Fruit fly (Drosophila melanogaster) whole organism, pupa: ENCODE measurements around the gene ogre.

ENCODE experiments used
- CG10348 ChIP-seq: fragments of 200-800 bp; sonication (Bioruptor generic); IDR thresholded peaks from 2 replicates; pipeline ENCODE4 v1.3.6; 2022; ENCODE audit warnings: missing biosample characterization, missing genetic modification characterization
- CG12605 ChIP-seq: fragments of 200-800 bp; sonication (Bioruptor generic); IDR thresholded peaks from 2 replicates; pipeline ENCODE4 v1.3.6; 2022; ENCODE audit warnings: missing biosample characterization, missing genetic modification characterization
- CG13204 ChIP-seq: fragments of 200-800 bp; sonication (Bioruptor generic); optimal IDR thresholded peaks from 2 replicates; lab custom pipeline; 2018; ENCODE audit warnings: missing biosample characterization, mild to moderate bottlenecking, missing genetic modification characterization, moderate library complexity
- CG14655 ChIP-seq: fragments of 200-800 bp; sonication (Bioruptor generic); optimal IDR thresholded peaks from 3 replicates; lab custom pipeline; 2017; ENCODE audit warnings: mild to moderate bottlenecking, missing biosample characterization, missing genetic modification reagents, missing genetic modification characterization
- CG15710 ChIP-seq: fragments of 200-800 bp; sonication (Bioruptor generic); optimal IDR thresholded peaks from 2 replicates; lab custom pipeline; 2018; ENCODE audit warnings: missing biosample characterization, mild to moderate bottlenecking, missing genetic modification characterization, moderate library complexity
- CG17806 ChIP-seq: fragments of 200-800 bp; sonication (Bioruptor generic); optimal IDR thresholded peaks from 2 replicates; lab custom pipeline; 2018; ENCODE audit warnings: missing biosample characterization, mild to moderate bottlenecking, missing genetic modification characterization, moderate library complexity
- CG32121 ChIP-seq: fragments of 200-800 bp; sonication (Bioruptor generic); IDR thresholded peaks from 2 replicates; pipeline ENCODE4 v1.3.6; 2022; ENCODE audit warnings: missing biosample characterization, missing genetic modification characterization
- CG34367 ChIP-seq: fragments of 200-800 bp; sonication (Bioruptor generic); optimal IDR thresholded peaks from 2 replicates; lab custom pipeline; 2018; ENCODE audit warnings: missing biosample characterization, mild to moderate bottlenecking, missing genetic modification characterization
- CG4496 ChIP-seq: fragments of 200-800 bp; sonication (Bioruptor generic); IDR thresholded peaks from 3 replicates; pipeline ENCODE4 v1.3.6; 2022; ENCODE audit warnings: missing biosample characterization, missing genetic modification characterization
- CG8159 ChIP-seq: fragments of 200-800 bp; sonication (Bioruptor generic); optimal IDR thresholded peaks from 3 replicates; lab custom pipeline; 2018; ENCODE audit warnings: missing biosample characterization, mild to moderate bottlenecking, missing genetic modification characterization, moderate library complexity
- CG8301 ChIP-seq: fragments of 200-800 bp; sonication (Bioruptor generic); optimal IDR thresholded peaks from 2 replicates; lab custom pipeline; 2018; ENCODE audit warnings: missing biosample characterization, mild to moderate bottlenecking, missing genetic modification characterization
- CG9948 ChIP-seq: fragments of 200-800 bp; sonication (Bioruptor generic); optimal IDR thresholded peaks from 2 replicates; lab custom pipeline; 2018; ENCODE audit warnings: missing biosample characterization, mild to moderate bottlenecking, missing genetic modification characterization, moderate library complexity
- D1 ChIP-seq: fragments of 200-800 bp; sonication (Bioruptor generic); optimal IDR thresholded peaks from 2 replicates; lab custom pipeline; 2018; ENCODE audit warnings: missing biosample characterization, mild to moderate bottlenecking, missing genetic modification characterization, moderate library complexity
- EcR ChIP-seq: fragments of 200-800 bp; sonication (Bioruptor generic); optimal IDR thresholded peaks from 3 replicates; lab custom pipeline; 2019; ENCODE audit warnings: missing biosample characterization, missing genetic modification characterization, mild to moderate bottlenecking, moderate library complexity, missing genetic modification reagents
- Ets98B ChIP-seq: fragments of 200-800 bp; sonication (Bioruptor generic); IDR thresholded peaks from 2 replicates; pipeline ENCODE4 v1.3.6; 2022; ENCODE audit warnings: missing biosample characterization, missing genetic modification characterization
- Pif1A ChIP-seq: fragments of 200-800 bp; sonication (Bioruptor generic); optimal IDR thresholded peaks from 3 replicates; lab custom pipeline; 2016; ENCODE audit warnings: missing biosample characterization, missing genetic modification characterization
- Pif1B ChIP-seq: fragments of 200-800 bp; sonication (Bioruptor generic); optimal IDR thresholded peaks from 3 replicates; lab custom pipeline; 2016; ENCODE audit warnings: missing biosample characterization, missing genetic modification characterization
- Snoo ChIP-seq: fragments of 200-800 bp; sonication (Bioruptor generic); optimal IDR thresholded peaks from 3 replicates; lab custom pipeline; 2017; ENCODE audit warnings: missing biosample characterization, mild to moderate bottlenecking, missing genetic modification characterization, inconsistent platforms
- fd96Ca ChIP-seq: fragments of 200-800 bp; sonication (Bioruptor generic); IDR thresholded peaks from 3 replicates; pipeline ENCODE4 v1.3.6; 2022; ENCODE audit warnings: missing biosample characterization, missing genetic modification characterization
- gl ChIP-seq: fragments of 200-800 bp; sonication (Bioruptor generic); optimal IDR thresholded peaks from 2 replicates; lab custom pipeline; 2018; ENCODE audit warnings: missing biosample characterization, mild to moderate bottlenecking, missing genetic modification characterization
- rn ChIP-seq: fragments of 200-800 bp; sonication (Bioruptor generic); IDR thresholded peaks from 2 replicates; pipeline ENCODE4 v1.3.6; 2022; ENCODE audit warnings: missing biosample characterization, missing genetic modification characterization

The ogre gene

dm6 chrX:7013320-7014214, 22.4 kb upstream of the ogre start, which contains the start of the genes CG3032 and CG4593:
Gene CG3032 (minus strand): TSS chrX:7013881.
Gene CG4593 (plus strand): TSS chrX:7013887.
- TF ChIP-seq CG8301 (tag; lab: Kevin White, UChicago) (peak; percentile 91), rn (peak; percentile 93), fd96Ca (GFP tag; lab: Robert Waterston, UW) (peak; percentile 91), CG13204 (GFP tag; lab: Kevin White, UChicago) (peak; percentile 15), CG9948 (peak; percentile 82), CG32121 (GFP tag; lab: Robert Waterston, UW) (peak; percentile 96), EcR (no peak), CG4496 (GFP tag; lab: Robert Waterston, UW) (peak; percentile 98), CG8159 (tag; lab: Kevin White, UChicago) (peak; percentile 97), CG14655 (peak; percentile 90), D1 (tag; lab: Kevin White, UChicago) (no peak), CG34367 (tag; lab: Kevin White, UChicago) (peak; percentile 87), gl (tag; lab: Kevin White, UChicago) (peak; percentile 31), Snoo (tag; lab: Kevin White, UChicago) (peak; percentile 79), CG15710 (tag; lab: Kevin White, UChicago) (peak; percentile 84), CG12605 (GFP tag; lab: Robert Waterston, UW) (peak; percentile 97), Ets98B (peak; percentile 98), Pif1B (GFP tag; lab: Kevin White, UChicago) (peak; percentile 75), Pif1A (GFP tag; lab: Kevin White, UChicago) (peak; percentile 85), CG10348 (peak; percentile 92), CG17806 (tag; lab: Kevin White, UChicago) (peak; percentile 87)

dm6 chrX:7011063-7011743, 20.1 kb upstream of the ogre start, which contains the start of the genes cm, sloth1 and sloth2:
Gene cm (minus strand): TSS chrX:7011145.
Gene sloth1 (plus strand): TSS chrX:7011357.
Gene sloth2 (plus strand): TSS chrX:7011357.
- TF ChIP-seq CG9948 (peak; percentile 64), CG32121 (GFP tag; lab: Robert Waterston, UW) (peak; percentile 85), rn (peak; percentile 34; the same call in 1 of the 2 replicates), Ets98B (peak; percentile 78), CG8159 (tag; lab: Kevin White, UChicago) (peak; percentile 76), CG12605 (GFP tag; lab: Robert Waterston, UW) (peak; percentile 62; the same call in 1 of the 2 replicates), Snoo (tag; lab: Kevin White, UChicago) (peak; percentile 68), gl (tag; lab: Kevin White, UChicago) (peak; percentile 50), Pif1B (GFP tag; lab: Kevin White, UChicago) (peak; percentile 80), fd96Ca (GFP tag; lab: Robert Waterston, UW) (peak; percentile 84), CG13204 (GFP tag; lab: Kevin White, UChicago) (peak; percentile 35), CG4496 (GFP tag; lab: Robert Waterston, UW) (peak; percentile 84), CG15710 (tag; lab: Kevin White, UChicago) (peak; percentile 82), CG34367 (tag; lab: Kevin White, UChicago) (peak; percentile 77), CG14655 (peak; percentile 75), CG8301 (tag; lab: Kevin White, UChicago) (peak; percentile 72), D1 (tag; lab: Kevin White, UChicago) (no peak), CG10348 (no peak), CG17806 (tag; lab: Kevin White, UChicago) (peak; percentile 71), Pif1A (GFP tag; lab: Kevin White, UChicago) (peak; percentile 83), EcR (no peak)
- TF ChIP-seq, all 21 proteins: peak for 18

dm6 chrX:7008102-7009087, 17.3 kb upstream of the ogre start:
- TF ChIP-seq CG9948 (peak; percentile 74), Pif1B (GFP tag; lab: Kevin White, UChicago) (peak; percentile 9), CG10348 (0 out of 2 replicates have a peak, but pooled peaks have one; percentile 37), CG12605 (GFP tag; lab: Robert Waterston, UW) (no peak; the same call in 1 of the 2 replicates), CG32121 (GFP tag; lab: Robert Waterston, UW) (peak; percentile 75; the same call in 1 of the 2 replicates), gl (tag; lab: Kevin White, UChicago) (peak; percentile 58), rn (peak; percentile 32; the same call in 1 of the 2 replicates), CG17806 (tag; lab: Kevin White, UChicago) (peak; percentile 69), CG14655 (peak; percentile 77), CG8159 (tag; lab: Kevin White, UChicago) (peak; percentile 79), D1 (tag; lab: Kevin White, UChicago) (no peak), fd96Ca (GFP tag; lab: Robert Waterston, UW) (peak; percentile 73; the same call in 2 of the 3 replicates), Snoo (tag; lab: Kevin White, UChicago) (peak; percentile 56), Ets98B (peak; percentile 65), Pif1A (GFP tag; lab: Kevin White, UChicago) (peak; percentile 66), CG34367 (tag; lab: Kevin White, UChicago) (peak; percentile 66), CG4496 (GFP tag; lab: Robert Waterston, UW) (peak; percentile 78), CG13204 (GFP tag; lab: Kevin White, UChicago) (no peak), CG8301 (tag; lab: Kevin White, UChicago) (peak; percentile 73), EcR (peak; percentile 78), CG15710 (tag; lab: Kevin White, UChicago) (peak; percentile 76)
